Worm (Caenorhabditis elegans) whole organism, L2 larva: ENCODE results near the gene W08F4.10.

Source experiments
- Y55F3AM.14 ChIP-seq: fragments of 200-800 bp; sonication (Bioruptor generic); optimal IDR thresholded peaks from 2 replicates; lab custom pipeline; 2018; ENCODE audit warnings: mild to moderate bottlenecking, missing genetic modification characterization, missing compliant biosample characterization
- dmd-4 ChIP-seq: sonication (generic microtip); optimal IDR thresholded peaks from 2 replicates; lab custom pipeline; 2017; ENCODE audit warnings: missing biosample characterization, missing genetic modification characterization
- elt-1 ChIP-seq: fragments of 150-350 bp; optimal IDR thresholded peaks from 2 replicates; lab custom pipeline; 2014; ENCODE audit warnings: missing biosample characterization, missing genetic modification characterization
- elt-3 ChIP-seq: sonication (generic microtip); optimal IDR thresholded peaks from 2 replicates; lab custom pipeline; 2017; ENCODE audit warnings: missing biosample characterization, missing genetic modification characterization
- lin-13 ChIP-seq: fragments of 150-350 bp; optimal IDR thresholded peaks from 2 replicates; lab custom pipeline; 2014; ENCODE audit warnings: missing biosample characterization, missing genetic modification reagents, missing genetic modification characterization
- lsy-2 ChIP-seq, 2 experiments: fragments of 150-350 bp in 1 of 2; sonication (generic microtip) in 1 of 2; optimal IDR thresholded peaks; 2 replicates each; lab custom pipeline; 2014 to 2017; ENCODE audit warnings: missing biosample characterization in 2 of 2, missing genetic modification characterization in 2 of 2
- mdl-1 ChIP-seq, 2 experiments: fragments of 150-350 bp in 1 of 2; sonication (generic microtip) in 1 of 2; optimal IDR thresholded peaks; 2 replicates each; lab custom pipeline; 2017; ENCODE audit warnings: missing biosample characterization in 2 of 2, missing genetic modification characterization in 2 of 2
- nhr-237 ChIP-seq: fragments of 150-350 bp; optimal IDR thresholded peaks from 2 replicates; lab custom pipeline; 2014; ENCODE audit warnings: missing biosample characterization, missing genetic modification characterization
- nhr-25 ChIP-seq: fragments of 150-350 bp; sonication (generic microtip); optimal IDR thresholded peaks from 3 replicates; lab custom pipeline; 2014; ENCODE audit warnings: missing biosample characterization, missing genetic modification characterization
- unc-39 ChIP-seq: fragments of 150-350 bp; optimal IDR thresholded peaks from 2 replicates; lab custom pipeline; 2014; ENCODE audit warnings: missing biosample characterization, missing genetic modification characterization
- unc-62 ChIP-seq: fragments of 150-350 bp; optimal IDR thresholded peaks from 2 replicates; lab custom pipeline; 2014; ENCODE audit warnings: missing biosample characterization, missing genetic modification reagents, missing genetic modification characterization
- ztf-11 ChIP-seq: sonication (generic microtip); optimal IDR thresholded peaks from 2 replicates; lab custom pipeline; 2017; ENCODE audit warnings: missing biosample characterization, missing genetic modification characterization
- ztf-4 ChIP-seq: fragments of 150-350 bp; optimal IDR thresholded peaks from 2 replicates; lab custom pipeline; 2014; ENCODE audit warnings: missing biosample characterization, missing genetic modification characterization

ce11 chrII:624443-624842, 33.4 kb upstream of the W08F4.10 start, which contains the start of gene T04B8.5:
- no peak for TF ChIP-seq Y55F3AM.14 (GFP tag; lab: Kevin White, UChicago)
- TF ChIP-seq elt-3 (tag; lab: Kevin White, UChicago) = no peak
- no peak for TF ChIP-seq ztf-4 (tag; lab: Kevin White, UChicago)
- no peak for TF ChIP-seq elt-1
- TF ChIP-seq lin-13 (GFP tag; lab: Kevin White, UChicago) = no peak
- no peak for TF ChIP-seq nhr-237 (tag; lab: Kevin White, UChicago)
- TF ChIP-seq mdl-1 (tag; optimal IDR thresholded peaks at IDR 0.05; lab: Kevin White, UChicago) = no peak
- no peak for TF ChIP-seq ztf-11 (tag; lab: Kevin White, UChicago)
- no peak for TF ChIP-seq unc-62 (GFP tag; lab: Kevin White, UChicago)
- no peak for TF ChIP-seq dmd-4 (tag; lab: Kevin White, UChicago)
- TF ChIP-seq unc-39 = no peak
- no peak for TF ChIP-seq nhr-25 (tag; lab: Kevin White, UChicago)
- no peak for TF ChIP-seq lsy-2 (tag; optimal IDR thresholded peaks at IDR 0.05; lab: Kevin White, UChicago)
